Fruit fly (Drosophila melanogaster): ENCODE results near the gene fws.

The fws gene

DNA sequence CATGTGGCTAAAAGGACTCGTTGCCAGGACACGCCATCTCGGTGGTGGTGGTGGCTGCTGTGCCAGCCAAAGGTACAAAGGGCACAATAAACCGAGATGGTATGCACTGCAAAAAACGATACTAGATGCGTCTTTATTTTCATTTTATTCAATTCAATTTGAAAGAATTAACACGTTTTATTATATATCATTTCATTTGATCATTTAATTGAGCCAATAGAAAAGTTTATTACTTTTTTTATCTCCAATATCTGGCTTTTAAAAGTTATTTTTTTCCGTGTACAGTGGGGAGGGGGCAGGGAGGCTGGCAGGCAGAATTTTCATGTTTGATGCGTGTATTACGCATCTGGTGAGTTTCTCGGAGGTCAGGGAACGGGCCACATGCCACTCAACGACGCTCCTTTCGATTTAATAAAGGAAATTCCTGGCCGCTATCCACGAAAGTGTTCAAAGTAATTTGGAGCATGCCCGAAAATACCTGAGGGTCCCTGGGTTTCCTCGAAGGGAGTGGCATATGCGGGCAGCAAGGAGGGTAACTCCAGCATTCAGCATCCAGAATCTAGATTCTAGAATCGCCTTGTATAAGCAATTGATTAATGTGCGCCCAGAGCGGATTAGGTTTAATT, 33.4 kb upstream of the fws start (continued):
- TF ChIP-seq org-1 (GFP tag; optimal IDR thresholded peaks at IDR 0.05), result peak; percentile 85
- peak; percentile 86 for TF ChIP-seq Hr3 (GFP tag; optimal IDR thresholded peaks at IDR 0.05)
- peak; percentile 76 for TF ChIP-seq CG10654 (GFP tag; optimal IDR thresholded peaks at IDR 0.05)
- peak; percentile 87 for TF ChIP-seq Fer3 (tag; optimal IDR thresholded peaks at IDR 0.05)
- TF ChIP-seq CG10565 (GFP tag; optimal IDR thresholded peaks at IDR 0.05), result peak; percentile 17
- peak; percentile 55 for TF ChIP-seq CG11398 (GFP tag; optimal IDR thresholded peaks at IDR 0.05)
- peak; percentile 72 for TF ChIP-seq CG9437 (GFP tag; optimal IDR thresholded peaks at IDR 0.05)
- peak; percentile 92 for TF ChIP-seq CoRest (tag; optimal IDR thresholded peaks at IDR 0.05)
- TF ChIP-seq CG6175 (GFP tag; IDR thresholded peaks at IDR 0.05), result 0 out of 3 replicates have a peak, but pooled peaks have one; percentile 34
- peak; percentile 77 for TF ChIP-seq CG3847 (GFP tag; IDR thresholded peaks at IDR 0.05)
- peak; percentile 4 for TF ChIP-seq corto (GFP tag; optimal IDR thresholded peaks at IDR 0.05)
- TF ChIP-seq sob (GFP tag; IDR thresholded peaks at IDR 0.05), result peak; percentile 84
- TF ChIP-seq CG8944 (GFP tag; optimal IDR thresholded peaks at IDR 0.05), result peak; percentile 50
- peak; percentile 72 for TF ChIP-seq CG15011 (GFP tag; optimal IDR thresholded peaks at IDR 0.05)
- peak; percentile 91 for TF ChIP-seq unpg (GFP tag; optimal IDR thresholded peaks at IDR 0.05)
- peak; percentile 85 for TF ChIP-seq pnt (GFP tag; optimal IDR thresholded peaks at IDR 0.05)
- peak; percentile 80 for TF ChIP-seq CG5245 (GFP tag; optimal IDR thresholded peaks at IDR 0.05)
- peak; percentile 59; the same call in 1 of the 2 replicates for TF ChIP-seq gsb (GFP tag; IDR thresholded peaks at IDR 0.05)
- TF ChIP-seq CG1832 (GFP tag; optimal IDR thresholded peaks at IDR 0.05), result no peak
- peak; percentile 86 for TF ChIP-seq HHEX (GFP tag; optimal IDR thresholded peaks at IDR 0.05)
- no peak for TF ChIP-seq lbe (GFP tag; optimal IDR thresholded peaks at IDR 0.05)
- TF ChIP-seq fru (optimal IDR thresholded peaks at IDR 0.05), result no peak
- peak; percentile 81 for TF ChIP-seq CG10147 (GFP tag; optimal IDR thresholded peaks at IDR 0.05)
- TF ChIP-seq ttk (GFP tag; IDR thresholded peaks at IDR 0.05), result peak; percentile 86
- TF ChIP-seq CG1603 (tag; optimal IDR thresholded peaks at IDR 0.05), result peak; percentile 48
- TF ChIP-seq CG14441 (GFP tag; IDR thresholded peaks at IDR 0.05), result peak; percentile 75
- peak; percentile 75 for TF ChIP-seq CG18619 (GFP tag; optimal IDR thresholded peaks at IDR 0.05)
- TF ChIP-seq HLH4C (GFP tag; IDR thresholded peaks at IDR 0.05; ENCODE audit: partially characterized antibody), result no peak
- no peak for TF ChIP-seq amos (GFP tag; IDR thresholded peaks at IDR 0.05; ENCODE audit: partially characterized antibody)
- no peak for TF ChIP-seq CG13624 (GFP tag; optimal IDR thresholded peaks at IDR 0.05)
- peak; percentile 86 for TF ChIP-seq Sox102F (GFP tag; optimal IDR thresholded peaks at IDR 0.05)
- TF ChIP-seq CG34224 (GFP tag; IDR thresholded peaks at IDR 0.05; ENCODE audit: partially characterized antibody), result no peak
- peak; percentile 79 for TF ChIP-seq Mes4 (GFP tag; optimal IDR thresholded peaks at IDR 0.05)
- peak; percentile 56 for TF ChIP-seq CG1792 (GFP tag; optimal IDR thresholded peaks at IDR 0.05)
- TF ChIP-seq row (GFP tag; IDR thresholded peaks at IDR 0.05), result peak; percentile 93
- no peak for TF ChIP-seq CG15479 (GFP tag; optimal IDR thresholded peaks at IDR 0.05)
- TF ChIP-seq Hr39 (optimal IDR thresholded peaks at IDR 0.05), result no peak
- TF ChIP-seq CG2202 (tag; optimal IDR thresholded peaks at IDR 0.05), result peak; percentile 85
- TF ChIP-seq pfk (GFP tag; optimal IDR thresholded peaks at IDR 0.05), result no peak
- peak; percentile 96 for TF ChIP-seq CG2712 (tag; optimal IDR thresholded peaks at IDR 0.05)
- TF ChIP-seq Dll (GFP tag; IDR thresholded peaks at IDR 0.05; ENCODE audit: partially characterized antibody), result no peak
- TF ChIP-seq Atf6 (GFP tag; IDR thresholded peaks at IDR 0.05), result peak; percentile 80
- peak; percentile 85 for TF ChIP-seq CG9817 (tag; optimal IDR thresholded peaks at IDR 0.05)
- TF ChIP-seq ci (GFP tag; IDR thresholded peaks at IDR 0.05), result peak; percentile 88
- peak; percentile 79 for TF ChIP-seq CG16863 (GFP tag; optimal IDR thresholded peaks at IDR 0.05)
- TF ChIP-seq Bdp1 (GFP tag; optimal IDR thresholded peaks at IDR 0.05), result peak; percentile 59
- peak; percentile 75 for TF ChIP-seq CG12942 (GFP tag; optimal IDR thresholded peaks at IDR 0.05)
- peak; percentile 72 for TF ChIP-seq CG10462 (GFP tag; optimal IDR thresholded peaks at IDR 0.05)
- peak; percentile 36 for TF ChIP-seq Kr (GFP tag; optimal IDR thresholded peaks at IDR 0.05)
- TF ChIP-seq jumu (GFP tag; optimal IDR thresholded peaks at IDR 0.05), result peak; percentile 72

All from whole organism, embryonic.